Fruit fly (Drosophila melanogaster) whole organism, pupa: ENCODE results near the gene UQCR-C1.

ENCODE experiments used
- CG10348 ChIP-seq: fragments of 200-800 bp; sonication (Bioruptor generic); IDR thresholded peaks from 2 replicates; pipeline ENCODE4 v1.3.6; 2022; ENCODE audit warnings: missing biosample characterization, missing genetic modification characterization
- CG13204 ChIP-seq: fragments of 200-800 bp; sonication (Bioruptor generic); optimal IDR thresholded peaks from 2 replicates; lab custom pipeline; 2018; ENCODE audit warnings: missing biosample characterization, mild to moderate bottlenecking, missing genetic modification characterization, moderate library complexity
- CG14655 ChIP-seq: fragments of 200-800 bp; sonication (Bioruptor generic); optimal IDR thresholded peaks from 3 replicates; lab custom pipeline; 2017; ENCODE audit warnings: mild to moderate bottlenecking, missing biosample characterization, missing genetic modification reagents, missing genetic modification characterization
- CG32121 ChIP-seq: fragments of 200-800 bp; sonication (Bioruptor generic); IDR thresholded peaks from 2 replicates; pipeline ENCODE4 v1.3.6; 2022; ENCODE audit warnings: missing biosample characterization, missing genetic modification characterization
- CG4496 ChIP-seq: fragments of 200-800 bp; sonication (Bioruptor generic); IDR thresholded peaks from 3 replicates; pipeline ENCODE4 v1.3.6; 2022; ENCODE audit warnings: missing biosample characterization, missing genetic modification characterization
- CG8159 ChIP-seq: fragments of 200-800 bp; sonication (Bioruptor generic); optimal IDR thresholded peaks from 3 replicates; lab custom pipeline; 2018; ENCODE audit warnings: missing biosample characterization, mild to moderate bottlenecking, missing genetic modification characterization, moderate library complexity
- CG8301 ChIP-seq: fragments of 200-800 bp; sonication (Bioruptor generic); optimal IDR thresholded peaks from 2 replicates; lab custom pipeline; 2018; ENCODE audit warnings: missing biosample characterization, mild to moderate bottlenecking, missing genetic modification characterization
- D1 ChIP-seq: fragments of 200-800 bp; sonication (Bioruptor generic); optimal IDR thresholded peaks from 2 replicates; lab custom pipeline; 2018; ENCODE audit warnings: missing biosample characterization, mild to moderate bottlenecking, missing genetic modification characterization, moderate library complexity
- fd96Ca ChIP-seq: fragments of 200-800 bp; sonication (Bioruptor generic); IDR thresholded peaks from 3 replicates; pipeline ENCODE4 v1.3.6; 2022; ENCODE audit warnings: missing biosample characterization, missing genetic modification characterization

- no peak for TF ChIP-seq CG13204
- no peak for TF ChIP-seq CG8159 (tag; lab: Kevin White, UChicago)
- no peak for TF ChIP-seq D1 (tag; lab: Kevin White, UChicago)
- TF ChIP-seq CG32121: no peak
- no peak for TF ChIP-seq CG14655 (GFP tag; lab: Kevin White, UChicago)
- no peak for TF ChIP-seq fd96Ca (GFP tag; lab: Robert Waterston, UW)
- TF ChIP-seq CG10348 (GFP tag; lab: Robert Waterston, UW): no peak
- no peak for TF ChIP-seq CG8301 (tag; lab: Kevin White, UChicago)
- no peak for TF ChIP-seq CG4496 (GFP tag; lab: Robert Waterston, UW)
Measured at dm6 chr3R:14880861-14881260, 9.2 kb upstream of the UQCR-C1 start.
